Worm (Caenorhabditis elegans) whole organism, L1 larva: ENCODE results near the gene str-118.
A peak's percentile ranks its signal among the peaks of the same experiment; 100 is the strongest.

Experiments
- C04F5.9 ChIP-seq: sonication (generic microtip); optimal IDR thresholded peaks from 2 replicates; lab custom pipeline; 2016; ENCODE audit warnings: missing genetic modification characterization, missing compliant biosample characterization
- C34B4.2 ChIP-seq: sonication (generic microtip); optimal IDR thresholded peaks from 2 replicates; lab custom pipeline; 2017; ENCODE audit warnings: mild to moderate bottlenecking, missing genetic modification characterization, missing compliant biosample characterization
- F16B12.6 ChIP-seq: fragments of 150-350 bp; optimal IDR thresholded peaks from 2 replicates; lab custom pipeline; 2014; ENCODE audit warnings: missing biosample characterization, missing genetic modification characterization
- Y116A8C.19 ChIP-seq: sonication (generic microtip); optimal IDR thresholded peaks from 2 replicates; lab custom pipeline; 2016; ENCODE audit warnings: missing compliant biosample characterization, missing genetic modification characterization, borderline replicate concordance
- aha-1 ChIP-seq: fragments of 150-350 bp; optimal IDR thresholded peaks from 2 replicates; lab custom pipeline; 2014; ENCODE audit warnings: missing biosample characterization, missing genetic modification characterization
- blmp-1 ChIP-seq: fragments of 150-350 bp; optimal IDR thresholded peaks from 2 replicates; lab custom pipeline; 2014; ENCODE audit warnings: missing biosample characterization, missing genetic modification characterization
- ceh-63 ChIP-seq: fragments of 200-800 bp; sonication (Bioruptor generic); optimal IDR thresholded peaks from 2 replicates; lab custom pipeline; 2018; ENCODE audit warnings: mild to moderate bottlenecking, missing genetic modification characterization, missing compliant biosample characterization
- ceh-8 ChIP-seq: fragments of 200-800 bp; sonication (Bioruptor generic); optimal IDR thresholded peaks from 2 replicates; lab custom pipeline; 2018; ENCODE audit warnings: mild to moderate bottlenecking, missing genetic modification characterization, moderate library complexity, missing compliant biosample characterization
- ceh-88 ChIP-seq: fragments of 200-800 bp; sonication (Bioruptor generic); IDR thresholded peaks from 2 replicates; pipeline ENCODE4 v1.3.6; 2022; ENCODE audit warnings: missing genetic modification characterization, missing compliant biosample characterization
- ces-1 ChIP-seq: fragments of 150-350 bp; optimal IDR thresholded peaks from 2 replicates; lab custom pipeline; 2014; ENCODE audit warnings: missing biosample characterization, missing genetic modification reagents, missing genetic modification characterization
- dpl-1 ChIP-seq, 3 experiments: fragments of 150-350 bp in 2 of 3; sonication (generic microtip) in 1 of 3; optimal IDR thresholded peaks; 2 replicates each; lab custom pipeline; 2014 to 2017; ENCODE audit warnings: missing biosample characterization in 3 of 3, missing genetic modification characterization in 3 of 3, missing genetic modification reagents in 3 of 3
- dsc-1 ChIP-seq: sonication (generic microtip); optimal IDR thresholded peaks from 2 replicates; lab custom pipeline; 2016; ENCODE audit warnings: mild to moderate bottlenecking, missing genetic modification characterization, missing compliant biosample characterization
- efl-1 ChIP-seq, 4 experiments: fragments of 150-350 bp; optimal IDR thresholded peaks in 3 of 4; peaks in 1 of 4; 1 replicate in 1 of 4; 2 replicates in 3 of 4; lab custom pipeline; 2014; ENCODE audit warnings: missing biosample characterization in 2 of 4, missing genetic modification characterization in 2 of 4, missing genetic modification reagents in 2 of 4
- egl-13 ChIP-seq: sonication (generic microtip); optimal IDR thresholded peaks from 2 replicates; lab custom pipeline; 2016; ENCODE audit warnings: missing genotype, missing genetic modification reagents, missing genetic modification characterization, missing compliant biosample characterization
- egl-27 ChIP-seq, 2 experiments: fragments of 150-350 bp in 1 of 2; sonication (generic microtip); optimal IDR thresholded peaks; 3 replicates each; lab custom pipeline; 2017 to 2018; ENCODE audit warnings: missing biosample characterization in 2 of 2, missing genetic modification characterization in 2 of 2, missing genetic modification reagents in 2 of 2
- fkh-4 ChIP-seq: sonication (generic microtip); optimal IDR thresholded peaks from 2 replicates; lab custom pipeline; 2016; ENCODE audit warnings: missing compliant biosample characterization, missing genetic modification characterization, borderline replicate concordance
- grh-1 ChIP-seq: fragments of 200-800 bp; sonication (Bioruptor generic); IDR thresholded peaks from 2 replicates; pipeline ENCODE4 v1.3.6; 2022; ENCODE audit warnings: missing genetic modification reagents, missing genetic modification characterization, missing compliant biosample characterization
- hlh-4 ChIP-seq: sonication (generic microtip); optimal IDR thresholded peaks from 2 replicates; lab custom pipeline; 2016; ENCODE audit warnings: mild to moderate bottlenecking, missing genetic modification characterization, missing compliant biosample characterization
- irx-1 ChIP-seq: sonication (generic microtip); optimal IDR thresholded peaks from 2 replicates; lab custom pipeline; 2016; ENCODE audit warnings: missing genetic modification characterization, missing compliant biosample characterization
- isw-1 ChIP-seq: fragments of 200-800 bp; sonication (Bioruptor generic); IDR thresholded peaks from 2 replicates; pipeline ENCODE4 v1.3.6; 2022; ENCODE audit warnings: missing genetic modification characterization, missing compliant biosample characterization
- lin-14 ChIP-seq: fragments of 200-800 bp; sonication (Bioruptor generic); optimal IDR thresholded peaks from 2 replicates; lab custom pipeline; 2018; ENCODE audit warnings: mild to moderate bottlenecking, missing genetic modification characterization, moderate library complexity, missing compliant biosample characterization
- lin-15B ChIP-seq: fragments of 150-350 bp; sonication (generic microtip); optimal IDR thresholded peaks from 3 replicates; lab custom pipeline; 2014; ENCODE audit warnings: missing biosample characterization, missing genetic modification characterization
- lin-35 ChIP-seq, 2 experiments: fragments of 150-350 bp; optimal IDR thresholded peaks; 2 replicates each; lab custom pipeline; 2014; ENCODE audit warnings: missing biosample characterization in 2 of 2, missing genetic modification characterization in 2 of 2, missing genetic modification reagents in 2 of 2
- lin-39 ChIP-seq: fragments of 150-350 bp; optimal IDR thresholded peaks from 2 replicates; lab custom pipeline; 2014; ENCODE audit warnings: missing biosample characterization, missing genetic modification reagents, missing genetic modification characterization
- lsy-2 ChIP-seq, 2 experiments: fragments of 150-350 bp; optimal IDR thresholded peaks; 2 replicates each; lab custom pipeline; 2014; ENCODE audit warnings: missing biosample characterization in 2 of 2, missing genetic modification characterization in 2 of 2
- mdl-1 ChIP-seq, 2 experiments: fragments of 150-350 bp; optimal IDR thresholded peaks; 2 replicates each; lab custom pipeline; 2014 to 2017; ENCODE audit warnings: missing biosample characterization in 2 of 2, missing genetic modification characterization in 2 of 2, inconsistent platforms in 1 of 2
- mep-1 ChIP-seq: fragments of 150-350 bp; optimal IDR thresholded peaks from 2 replicates; lab custom pipeline; 2014; ENCODE audit warnings: missing biosample characterization, missing genetic modification characterization
- nhr-11 ChIP-seq: fragments of 150-350 bp; optimal IDR thresholded peaks from 2 replicates; lab custom pipeline; 2014; ENCODE audit warnings: missing biosample characterization, missing genetic modification characterization
- nhr-19 ChIP-seq: fragments of 200-800 bp; sonication (Bioruptor generic); conservative IDR thresholded peaks from 2 replicates; pipeline ENCODE4 v1.3.6; 2022; ENCODE audit warnings: missing genetic modification characterization, missing compliant biosample characterization
- nhr-20 ChIP-seq: sonication (generic microtip); optimal IDR thresholded peaks from 2 replicates; lab custom pipeline; 2016; ENCODE audit warnings: mild to moderate bottlenecking, missing genetic modification characterization, missing compliant biosample characterization
- nhr-28 ChIP-seq: fragments of 150-350 bp; optimal IDR thresholded peaks from 2 replicates; lab custom pipeline; 2014; ENCODE audit warnings: missing biosample characterization, missing genetic modification characterization
- nhr-47 ChIP-seq: sonication (generic microtip); optimal IDR thresholded peaks from 2 replicates; lab custom pipeline; 2016; ENCODE audit warnings: mild to moderate bottlenecking, missing genetic modification characterization, moderate library complexity, missing compliant biosample characterization
- nhr-71 ChIP-seq: sonication (generic microtip); optimal IDR thresholded peaks from 2 replicates; lab custom pipeline; 2016; ENCODE audit warnings: mild to moderate bottlenecking, missing genetic modification characterization, moderate library complexity, missing compliant biosample characterization
- nhr-85 ChIP-seq: sonication (generic microtip); peaks from one replicate; lab custom pipeline; 2016; ENCODE audit warnings: missing genetic modification characterization, inconsistent platforms, missing compliant biosample characterization
- nhr-90 ChIP-seq: sonication (generic microtip); optimal IDR thresholded peaks from 2 replicates; lab custom pipeline; 2016; ENCODE audit warnings: mild to moderate bottlenecking, missing genetic modification characterization, missing compliant biosample characterization; ENCODE audit not compliant: poor library complexity
- pag-3 ChIP-seq: sonication (generic microtip); optimal IDR thresholded peaks from 2 replicates; lab custom pipeline; 2017; ENCODE audit warnings: missing genetic modification characterization, mild to moderate bottlenecking, missing compliant biosample characterization, antibody characterized with exemption, borderline replicate concordance; ENCODE audit not compliant: insufficient read depth
- rnt-1 ChIP-seq: sonication (generic microtip); optimal IDR thresholded peaks from 2 replicates; lab custom pipeline; 2016; ENCODE audit warnings: mild to moderate bottlenecking, missing genetic modification characterization, moderate library complexity, missing compliant biosample characterization
- snpc-4 ChIP-seq: fragments of 150-350 bp; optimal IDR thresholded peaks from 2 replicates; lab custom pipeline; 2014; ENCODE audit warnings: missing biosample characterization, missing genetic modification characterization
- sptf-1 ChIP-seq: fragments of 150-350 bp; optimal IDR thresholded peaks from 2 replicates; lab custom pipeline; 2014; ENCODE audit warnings: missing biosample characterization, missing genetic modification characterization
- swsn-7 ChIP-seq: sonication (generic microtip); optimal IDR thresholded peaks from 2 replicates; lab custom pipeline; 2016; ENCODE audit warnings: missing genetic modification characterization, missing compliant biosample characterization
- tbx-2 ChIP-seq: sonication (generic microtip); optimal IDR thresholded peaks from 2 replicates; lab custom pipeline; 2016; ENCODE audit warnings: missing genetic modification characterization, missing compliant biosample characterization
- tlp-1 ChIP-seq: fragments of 150-350 bp; optimal IDR thresholded peaks from 2 replicates; lab custom pipeline; 2014; ENCODE audit warnings: missing biosample characterization, missing genetic modification characterization
- unc-130 ChIP-seq: fragments of 150-350 bp; optimal IDR thresholded peaks from 2 replicates; lab custom pipeline; 2017; ENCODE audit warnings: missing biosample characterization, missing genetic modification characterization, inconsistent platforms
- unc-62 ChIP-seq: fragments of 150-350 bp; optimal IDR thresholded peaks from 2 replicates; lab custom pipeline; 2014; ENCODE audit warnings: missing biosample characterization, missing genetic modification reagents, missing genetic modification characterization
- unc-86 ChIP-seq: sonication (generic microtip); optimal IDR thresholded peaks from 2 replicates; lab custom pipeline; 2016; ENCODE audit warnings: missing genetic modification characterization, missing compliant biosample characterization
- unc-98 ChIP-seq: fragments of 200-800 bp; sonication (Bioruptor generic); IDR thresholded peaks from 2 replicates; pipeline ENCODE4 v1.3.6; 2022; ENCODE audit warnings: missing genetic modification characterization, missing compliant biosample characterization
- xbp-1 ChIP-seq: sonication (generic microtip); optimal IDR thresholded peaks from 2 replicates; lab custom pipeline; 2016; ENCODE audit warnings: missing genetic modification characterization, missing compliant biosample characterization
- zip-4 ChIP-seq: fragments of 200-800 bp; sonication (Bioruptor generic); optimal IDR thresholded peaks from 2 replicates; lab custom pipeline; 2018; ENCODE audit warnings: mild to moderate bottlenecking, missing genetic modification characterization, moderate library complexity, missing compliant biosample characterization
- ztf-4 ChIP-seq: fragments of 150-350 bp; optimal IDR thresholded peaks from 2 replicates; lab custom pipeline; 2014; ENCODE audit warnings: missing biosample characterization, missing genetic modification characterization

Gene str-118

DNA sequence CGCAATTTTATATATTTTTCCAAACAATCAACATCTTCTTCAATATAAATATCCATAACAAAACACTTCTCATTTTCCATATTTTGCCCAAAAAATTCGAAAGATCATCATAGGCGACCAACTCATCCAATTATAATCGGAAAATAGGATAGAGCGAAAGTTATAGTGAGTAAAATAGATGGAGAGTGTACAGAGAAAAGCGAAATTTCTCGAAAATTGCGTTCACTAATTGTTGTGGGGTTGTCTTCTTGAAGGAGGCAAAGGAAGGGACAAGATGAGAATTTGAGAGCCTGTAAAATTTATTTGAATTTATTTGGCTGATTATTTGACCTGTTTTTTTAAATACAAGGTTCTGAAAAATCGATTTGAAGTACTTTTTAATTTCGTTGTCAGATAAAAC, 16.4 kb upstream of the str-118 start:
- peak; percentile 52 for TF ChIP-seq lin-14 (GFP tag; lab: Kevin White, UChicago)
- no peak for TF ChIP-seq tbx-2
- no peak for TF ChIP-seq rnt-1 (tag; lab: Kevin White, UChicago)
- no peak for TF ChIP-seq efl-1 (optimal IDR thresholded peaks at IDR 0.05; lab: Kevin White, UChicago)
- TF ChIP-seq efl-1 (GFP tag; optimal IDR thresholded peaks at IDR 0.05 in 1 of 2; lab: Kevin White, UChicago), result peak in 1 of 2 experiments; percentile 89
- TF ChIP-seq ceh-8 (GFP tag; lab: Kevin White, UChicago), result peak; percentile 31
- TF ChIP-seq swsn-7 (tag; lab: Kevin White, UChicago), result peak; percentile 15
- peak; percentile 96 for TF ChIP-seq blmp-1
- TF ChIP-seq nhr-85 (tag; lab: Kevin White, UChicago), result peak; percentile 61
- no peak for TF ChIP-seq lin-35 (GFP tag; optimal IDR thresholded peaks at IDR 0.05; lab: Kevin White, UChicago)
- peak in 1 of 2 experiments; percentile 25 for TF ChIP-seq lsy-2 (tag; optimal IDR thresholded peaks at IDR 0.05; lab: Kevin White, UChicago)

ce11 chrV:10036275-10036674, 15.7 kb upstream of the str-118 start, which contains the start of gene T06E8.2:
Gene T06E8.2, minus strand, starts transcription at chrV:10036413.
- peak; percentile 48 for TF ChIP-seq nhr-47 (tag; lab: Kevin White, UChicago)
- TF ChIP-seq ztf-4, result no peak
- TF ChIP-seq lin-35 (GFP tag; optimal IDR thresholded peaks at IDR 0.05; lab: Kevin White, UChicago), result peak; percentile 32 to 40
- no peak for TF ChIP-seq zip-4 (GFP tag; lab: Kevin White, UChicago)
- no peak for TF ChIP-seq Y116A8C.19 (tag; lab: Kevin White, UChicago)
- peak; percentile 18 for TF ChIP-seq nhr-90 (tag; lab: Kevin White, UChicago)
- no peak for TF ChIP-seq C34B4.2 (tag; lab: Kevin White, UChicago)
- peak in 1 of 2 experiments; percentile 15 for TF ChIP-seq egl-27 (tag; optimal IDR thresholded peaks at IDR 0.05; lab: Kevin White, UChicago)
- TF ChIP-seq grh-1 (GFP tag; lab: Robert Waterston, UW), result 0 out of 2 replicates have a peak, but pooled peaks have one; percentile 34
- no peak for TF ChIP-seq isw-1
- no peak for TF ChIP-seq unc-98 (GFP tag; lab: Robert Waterston, UW)
- TF ChIP-seq nhr-28 (tag; lab: Kevin White, UChicago), result no peak
- no peak for TF ChIP-seq hlh-4
- TF ChIP-seq tlp-1 (tag; lab: Kevin White, UChicago), result no peak
- TF ChIP-seq sptf-1 (tag; lab: Kevin White, UChicago), result no peak
- peak; percentile 61 for TF ChIP-seq mep-1 (tag; lab: Kevin White, UChicago)
- TF ChIP-seq nhr-71 (tag; lab: Kevin White, UChicago), result peak; percentile 80
- TF ChIP-seq dsc-1 (tag; lab: Kevin White, UChicago), result peak; percentile 80
- no peak for TF ChIP-seq egl-13 (tag; lab: Kevin White, UChicago)
- peak in 1 of 3 experiments; percentile 21 for TF ChIP-seq dpl-1 (GFP tag; optimal IDR thresholded peaks at IDR 0.05; lab: Kevin White, UChicago)
- peak; percentile 40 to 44 for TF ChIP-seq efl-1 (optimal IDR thresholded peaks at IDR 0.05; lab: Kevin White, UChicago)
- peak; percentile 15 to 74 for TF ChIP-seq efl-1 (GFP tag; optimal IDR thresholded peaks at IDR 0.05 in 1 of 2; lab: Kevin White, UChicago)
- TF ChIP-seq tbx-2, result peak; percentile 52
- peak in 1 of 2 experiments; percentile 64 for TF ChIP-seq mdl-1 (tag; optimal IDR thresholded peaks at IDR 0.05; lab: Kevin White, UChicago)
- peak; percentile 35 for TF ChIP-seq xbp-1 (tag; lab: Kevin White, UChicago)
- TF ChIP-seq unc-130 (tag; lab: Kevin White, UChicago), result peak; percentile 67
- TF ChIP-seq snpc-4 (tag; lab: Kevin White, UChicago), result no peak
- no peak for TF ChIP-seq F16B12.6 (tag; lab: Kevin White, UChicago)
- peak; percentile 58 for TF ChIP-seq nhr-19
- TF ChIP-seq irx-1, result peak; percentile 32
- no peak for TF ChIP-seq unc-62
- TF ChIP-seq lin-15B (tag; lab: Kevin White, UChicago), result no peak
- TF ChIP-seq unc-86 (tag; lab: Kevin White, UChicago), result no peak
- no peak for TF ChIP-seq nhr-11 (tag; lab: Kevin White, UChicago)
- TF ChIP-seq rnt-1 (tag; lab: Kevin White, UChicago), result peak; percentile 52
- peak; percentile 86 for TF ChIP-seq pag-3 (tag; lab: Kevin White, UChicago)
- no peak for TF ChIP-seq ceh-63
- peak; percentile 58 for TF ChIP-seq swsn-7 (tag; lab: Kevin White, UChicago)
- TF ChIP-seq aha-1 (tag; lab: Kevin White, UChicago), result no peak
- TF ChIP-seq C04F5.9 (tag; lab: Kevin White, UChicago), result no peak
- no peak for TF ChIP-seq lin-39 (tag; lab: Kevin White, UChicago)
- no peak for TF ChIP-seq ces-1 (GFP tag; lab: Kevin White, UChicago)
- peak; percentile 79 for TF ChIP-seq nhr-20 (tag; lab: Kevin White, UChicago)
- TF ChIP-seq fkh-4 (tag; lab: Kevin White, UChicago), result peak; percentile 37
- no peak for TF ChIP-seq ceh-88 (GFP tag; lab: Robert Waterston, UW)
